Worm (Caenorhabditis elegans) whole organism, late embryonic: ENCODE results near the gene F32D8.7.

Experiments
- F13H6.1 ChIP-seq: sonication (generic microtip); optimal IDR thresholded peaks from 2 replicates; lab custom pipeline; 2016; ENCODE audit warnings: missing genetic modification characterization, missing compliant biosample characterization
- K02D7.2 ChIP-seq: sonication (generic microtip); optimal IDR thresholded peaks from 2 replicates; lab custom pipeline; 2017; ENCODE audit warnings: mild to moderate bottlenecking, missing genetic modification characterization, missing compliant biosample characterization
- K09A11.1 ChIP-seq: sonication (generic microtip); optimal IDR thresholded peaks from 2 replicates; lab custom pipeline; 2017; ENCODE audit warnings: antibody characterized with exemption, mild to moderate bottlenecking, missing genetic modification characterization, missing compliant biosample characterization; ENCODE audit not compliant: insufficient read depth
- T23F11.4 ChIP-seq: fragments of 200-800 bp; sonication (Bioruptor generic); optimal IDR thresholded peaks from 2 replicates; lab custom pipeline; 2018; ENCODE audit warnings: mild to moderate bottlenecking, missing genetic modification characterization, missing compliant biosample characterization
- ahr-1 ChIP-seq: sonication (generic microtip); optimal IDR thresholded peaks from 2 replicates; lab custom pipeline; 2016; ENCODE audit warnings: missing genetic modification characterization, missing compliant biosample characterization
- ceh-14 ChIP-seq: sonication (generic microtip); optimal IDR thresholded peaks from 2 replicates; lab custom pipeline; 2016; ENCODE audit warnings: missing genotype, missing genetic modification characterization, missing compliant biosample characterization
- ceh-18 ChIP-seq: sonication (generic microtip); optimal IDR thresholded peaks from 2 replicates; lab custom pipeline; 2016; ENCODE audit warnings: missing genetic modification characterization, missing compliant biosample characterization
- ceh-19 ChIP-seq: fragments of 200-800 bp; sonication (Bioruptor generic); optimal IDR thresholded peaks from 2 replicates; lab custom pipeline; 2018; ENCODE audit warnings: mild to moderate bottlenecking, missing genetic modification characterization, missing compliant biosample characterization
- ceh-2 ChIP-seq: sonication (generic microtip); optimal IDR thresholded peaks from 2 replicates; lab custom pipeline; 2016; ENCODE audit warnings: missing genotype, missing genetic modification characterization, missing compliant biosample characterization
- ceh-22 ChIP-seq: sonication (generic microtip); optimal IDR thresholded peaks from 2 replicates; lab custom pipeline; 2017; ENCODE audit warnings: missing biosample characterization, missing genetic modification characterization
- ceh-24 ChIP-seq: sonication (generic microtip); optimal IDR thresholded peaks from 2 replicates; lab custom pipeline; 2016; ENCODE audit warnings: mild to moderate bottlenecking, missing genetic modification characterization, missing compliant biosample characterization
- ceh-30 ChIP-seq: fragments of 150-350 bp; optimal IDR thresholded peaks from 2 replicates; lab custom pipeline; 2014; ENCODE audit warnings: missing biosample characterization, missing genetic modification characterization
- ceh-31 ChIP-seq: sonication (generic microtip); optimal IDR thresholded peaks from 2 replicates; lab custom pipeline; 2016; ENCODE audit warnings: missing genetic modification characterization, missing compliant biosample characterization
- ceh-48 ChIP-seq: sonication (generic microtip); optimal IDR thresholded peaks from 2 replicates; lab custom pipeline; 2016; ENCODE audit warnings: missing genetic modification characterization, inconsistent platforms, missing compliant biosample characterization
- ceh-6 ChIP-seq: fragments of 200-800 bp; sonication (Bioruptor generic); optimal IDR thresholded peaks from 2 replicates; lab custom pipeline; 2018; ENCODE audit warnings: mild to moderate bottlenecking, missing genetic modification characterization, missing compliant biosample characterization
- che-1 ChIP-seq: sonication (generic microtip); optimal IDR thresholded peaks from 2 replicates; lab custom pipeline; 2016; ENCODE audit warnings: mild to moderate bottlenecking, missing genetic modification characterization, missing compliant biosample characterization
- dve-1 ChIP-seq: sonication (generic microtip); optimal IDR thresholded peaks from 2 replicates; lab custom pipeline; 2017; ENCODE audit warnings: antibody characterized with exemption, mild to moderate bottlenecking, missing genetic modification characterization, missing compliant biosample characterization
- elt-2 ChIP-seq: sonication (generic microtip); optimal IDR thresholded peaks from 2 replicates; lab custom pipeline; 2016; ENCODE audit warnings: missing genetic modification reagents, missing genetic modification characterization, missing compliant biosample characterization
- eyg-1 ChIP-seq: sonication (generic microtip); optimal IDR thresholded peaks from 2 replicates; lab custom pipeline; 2016; ENCODE audit warnings: missing genotype, missing genetic modification characterization, missing compliant biosample characterization
- gmeb-2 ChIP-seq: sonication (generic microtip); optimal IDR thresholded peaks from 2 replicates; lab custom pipeline; 2016; ENCODE audit warnings: missing genetic modification characterization, inconsistent platforms, missing compliant biosample characterization
- hlh-15 ChIP-seq: sonication (generic microtip); optimal IDR thresholded peaks from 2 replicates; lab custom pipeline; 2016; ENCODE audit warnings: missing genetic modification characterization, missing compliant biosample characterization
- hlh-30 ChIP-seq: sonication (generic microtip); optimal IDR thresholded peaks from 2 replicates; lab custom pipeline; 2017; ENCODE audit warnings: antibody characterized with exemption, missing genetic modification characterization, missing compliant biosample characterization; ENCODE audit not compliant: insufficient read depth
- lin-11 ChIP-seq: fragments of 200-800 bp; sonication (Bioruptor generic); optimal IDR thresholded peaks from 2 replicates; lab custom pipeline; 2018; ENCODE audit warnings: mild to moderate bottlenecking, missing genetic modification characterization, missing compliant biosample characterization
- mec-3 ChIP-seq: sonication (generic microtip); optimal IDR thresholded peaks from 2 replicates; lab custom pipeline; 2016; ENCODE audit warnings: borderline replicate concordance, missing genetic modification characterization, missing compliant biosample characterization
- nfya-1 ChIP-seq: sonication (generic microtip); optimal IDR thresholded peaks from 2 replicates; lab custom pipeline; 2017; ENCODE audit warnings: missing genetic modification characterization, mild to moderate bottlenecking, missing compliant biosample characterization, antibody characterized with exemption, moderate library complexity
- npax-4 ChIP-seq: sonication (generic microtip); optimal IDR thresholded peaks from 2 replicates; lab custom pipeline; 2016; ENCODE audit warnings: missing genetic modification characterization, missing compliant biosample characterization
- odd-2 ChIP-seq: sonication (generic microtip); optimal IDR thresholded peaks from 2 replicates; lab custom pipeline; 2017; ENCODE audit warnings: antibody characterized with exemption, mild to moderate bottlenecking, missing genetic modification characterization, missing compliant biosample characterization
- pha-4 ChIP-seq: fragments of 150-350 bp; optimal IDR thresholded peaks from 2 replicates; lab custom pipeline; 2018; ENCODE audit warnings: missing biosample characterization, missing genetic modification reagents, missing genetic modification characterization
- pqm-1 ChIP-seq: sonication (generic microtip); optimal IDR thresholded peaks from 2 replicates; lab custom pipeline; 2016; ENCODE audit warnings: missing genetic modification characterization, missing compliant biosample characterization
- pros-1 ChIP-seq: fragments of 150-350 bp; optimal IDR thresholded peaks from 2 replicates; lab custom pipeline; 2014; ENCODE audit warnings: missing biosample characterization, missing genetic modification reagents, missing genetic modification characterization
- rnt-1 ChIP-seq: sonication (generic microtip); optimal IDR thresholded peaks from 2 replicates; lab custom pipeline; 2016; ENCODE audit warnings: missing genetic modification characterization, missing compliant biosample characterization
- sdc-2 ChIP-seq: sonication (generic microtip); optimal IDR thresholded peaks from 2 replicates; lab custom pipeline; 2016; ENCODE audit warnings: missing genotype, missing genetic modification characterization, missing compliant biosample characterization
- sox-2 ChIP-seq: fragments of 200-800 bp; sonication (Bioruptor generic); IDR thresholded peaks from 2 replicates; pipeline ENCODE4 v1.3.6; 2022; ENCODE audit warnings: missing genetic modification reagents, missing genetic modification characterization, missing compliant biosample characterization
- sox-4 ChIP-seq: sonication (generic microtip); optimal IDR thresholded peaks from 2 replicates; lab custom pipeline; 2017; ENCODE audit warnings: mild to moderate bottlenecking, missing genetic modification characterization, inconsistent platforms, missing compliant biosample characterization
- syd-9 ChIP-seq: sonication (generic microtip); optimal IDR thresholded peaks from 2 replicates; lab custom pipeline; 2016; ENCODE audit warnings: mild to moderate bottlenecking, missing genetic modification characterization, moderate library complexity, missing compliant biosample characterization
- tbx-7 ChIP-seq: sonication (generic microtip); optimal IDR thresholded peaks from 2 replicates; lab custom pipeline; 2016; ENCODE audit warnings: missing genotype, missing genetic modification characterization, missing compliant biosample characterization
- ttx-3 ChIP-seq: sonication (generic microtip); optimal IDR thresholded peaks from 2 replicates; lab custom pipeline; 2016; ENCODE audit warnings: missing genetic modification reagents, missing genetic modification characterization, missing compliant biosample characterization
- unc-42 ChIP-seq: sonication (generic microtip); optimal IDR thresholded peaks from 2 replicates; lab custom pipeline; 2016; ENCODE audit warnings: missing genotype, missing genetic modification characterization, missing compliant biosample characterization
- unc-55 ChIP-seq: sonication (generic microtip); optimal IDR thresholded peaks from 2 replicates; lab custom pipeline; 2017; ENCODE audit warnings: missing biosample characterization, missing genetic modification reagents, missing genetic modification characterization
- zip-5 ChIP-seq: sonication (generic microtip); optimal IDR thresholded peaks from 2 replicates; lab custom pipeline; 2016; ENCODE audit warnings: missing genetic modification characterization, missing compliant biosample characterization

Gene F32D8.7

ce11 chrV:10898107-10898506 is at the start of gene F32D8.7:
F32D8.7 (plus strand) TSS chrV:10898435.
- TF ChIP-seq sox-4 (tag; lab: Kevin White, UChicago), result no peak
- no peak for TF ChIP-seq ceh-2 (tag; lab: Kevin White, UChicago)
- no peak for TF ChIP-seq K09A11.1 (tag; lab: Kevin White, UChicago)
- no peak for TF ChIP-seq lin-11 (tag; lab: Kevin White, UChicago)
- TF ChIP-seq rnt-1 (tag; lab: Kevin White, UChicago), result no peak
- TF ChIP-seq hlh-15 (tag; lab: Kevin White, UChicago), result no peak
- TF ChIP-seq ceh-6 (GFP tag; lab: Kevin White, UChicago), result no peak
- no peak for TF ChIP-seq npax-4 (tag; lab: Kevin White, UChicago)
- TF ChIP-seq ceh-30, result no peak
- no peak for TF ChIP-seq ahr-1 (tag; lab: Kevin White, UChicago)
- TF ChIP-seq ceh-24, result no peak
- no peak for TF ChIP-seq pros-1 (tag; lab: Kevin White, UChicago)

ce11 chrV:10854197-10854596 is 44.0 kb upstream of the F32D8.7 start:
- TF ChIP-seq pha-4 (tag; lab: Kevin White, UChicago), result no peak
- no peak for TF ChIP-seq tbx-7 (tag; lab: Kevin White, UChicago)
- TF ChIP-seq hlh-30 (tag; lab: Kevin White, UChicago), result no peak
- TF ChIP-seq T23F11.4 (GFP tag; lab: Kevin White, UChicago), result no peak
- TF ChIP-seq ceh-31 (tag; lab: Kevin White, UChicago), result no peak
- TF ChIP-seq F13H6.1 (tag; lab: Kevin White, UChicago), result no peak
- TF ChIP-seq pqm-1 (tag; lab: Kevin White, UChicago), result no peak
- TF ChIP-seq dve-1 (tag; lab: Kevin White, UChicago), result no peak
- no peak for TF ChIP-seq ceh-2 (tag; lab: Kevin White, UChicago)
- no peak for TF ChIP-seq nfya-1 (tag; lab: Kevin White, UChicago)
- no peak for TF ChIP-seq K02D7.2 (tag; lab: Kevin White, UChicago)
- no peak for TF ChIP-seq sox-2 (GFP tag; lab: Robert Waterston, UW)
- no peak for TF ChIP-seq syd-9 (tag; lab: Kevin White, UChicago)

ce11 chrV:10855363-10855762 is 42.9 kb upstream of the F32D8.7 start:
- TF ChIP-seq pqm-1 (tag; lab: Kevin White, UChicago), result peak; percentile 35
- no peak for TF ChIP-seq che-1 (tag; lab: Kevin White, UChicago)

ce11 chrV:10856901-10857637 is 41.2 kb upstream of the F32D8.7 start:
- TF ChIP-seq ceh-18 (peak; percentile 45), ttx-3 (tag; lab: Kevin White, UChicago) (no peak), K02D7.2 (tag; lab: Kevin White, UChicago) (peak; percentile 21), odd-2 (no peak), hlh-30 (tag; lab: Kevin White, UChicago) (peak; percentile 27), unc-55 (no peak), unc-42 (tag; lab: Kevin White, UChicago) (peak; percentile 29), sdc-2 (tag; lab: Kevin White, UChicago) (no peak), ceh-14 (tag; lab: Kevin White, UChicago) (no peak)

- TF ChIP-seq npax-4 (tag; lab: Kevin White, UChicago), result no peak
- TF ChIP-seq T23F11.4 (GFP tag; lab: Kevin White, UChicago), result no peak
- peak; percentile 37 for TF ChIP-seq F13H6.1 (tag; lab: Kevin White, UChicago)
- peak; percentile 57 for TF ChIP-seq nfya-1 (tag; lab: Kevin White, UChicago)
- TF ChIP-seq ceh-22 (tag; lab: Kevin White, UChicago), result no peak
- peak; percentile 32 for TF ChIP-seq ceh-48
- no peak for TF ChIP-seq zip-5 (tag; lab: Kevin White, UChicago)
- TF ChIP-seq unc-55, result peak; percentile 67
- no peak for TF ChIP-seq elt-2 (tag; lab: Kevin White, UChicago)
- no peak for TF ChIP-seq ceh-2 (tag; lab: Kevin White, UChicago)
- no peak for TF ChIP-seq mec-3 (tag; lab: Kevin White, UChicago)
- peak; percentile 41 for TF ChIP-seq pros-1 (tag; lab: Kevin White, UChicago)
- no peak for TF ChIP-seq K09A11.1 (tag; lab: Kevin White, UChicago)
- TF ChIP-seq gmeb-2 (tag; lab: Kevin White, UChicago), result no peak
- TF ChIP-seq eyg-1 (tag; lab: Kevin White, UChicago), result no peak
- TF ChIP-seq sox-2 (GFP tag; lab: Robert Waterston, UW), result no peak
- TF ChIP-seq rnt-1 (tag; lab: Kevin White, UChicago), result peak; percentile 51
- peak; percentile 22 for TF ChIP-seq ceh-19
- TF ChIP-seq tbx-7 (tag; lab: Kevin White, UChicago), result no peak
- no peak for TF ChIP-seq pha-4 (tag; lab: Kevin White, UChicago)
- no peak for TF ChIP-seq sox-4 (tag; lab: Kevin White, UChicago)
- no peak for TF ChIP-seq K02D7.2 (tag; lab: Kevin White, UChicago)
- TF ChIP-seq sdc-2 (tag; lab: Kevin White, UChicago), result no peak
These were observed 39.9 kb upstream of the F32D8.7 start for ce11 chrV:10858340-10858739.
